Fruit fly (Drosophila melanogaster) whole organism, embryonic: ENCODE measurements around the gene Ctr1A.

Experiments used
- Asciz ChIP-seq: fragments of 200-800 bp; sonication (Bioruptor generic); optimal IDR thresholded peaks from 2 replicates; lab custom pipeline; 2017; ENCODE audit warnings: missing biosample characterization, mild to moderate bottlenecking, missing genetic modification characterization, missing genetic modification reagents
- B-H1 ChIP-seq: fragments of 200-800 bp; sonication (Bioruptor generic); IDR thresholded peaks from 3 replicates; pipeline ENCODE4 v1.3.6; 2022; ENCODE audit warnings: missing biosample characterization, missing genetic modification characterization
- BEAF-32 ChIP-seq: fragments of 200-800 bp; sonication (Bioruptor generic); optimal IDR thresholded peaks from 3 replicates; lab custom pipeline; 2017; ENCODE audit warnings: missing biosample characterization, missing genetic modification characterization, mild to moderate bottlenecking, moderate library complexity, missing genetic modification reagents
- Bteb2 ChIP-seq: fragments of 200-800 bp; sonication (Bioruptor generic); optimal IDR thresholded peaks from 2 replicates; lab custom pipeline; 2016; ENCODE audit warnings: missing biosample characterization, missing genetic modification characterization
- CG11247 ChIP-seq: fragments of 200-800 bp; sonication (Bioruptor generic); IDR thresholded peaks from 2 replicates; pipeline ENCODE4 v1.3.6; 2022; ENCODE audit warnings: missing biosample characterization, missing genetic modification characterization
- CG11398 ChIP-seq: fragments of 200-800 bp; sonication (Bioruptor generic); optimal IDR thresholded peaks from 2 replicates; lab custom pipeline; 2016; ENCODE audit warnings: missing biosample characterization, missing genetic modification characterization
- CG12391 ChIP-seq: fragments of 200-800 bp; sonication (Bioruptor generic); optimal IDR thresholded peaks from 3 replicates; lab custom pipeline; 2018; ENCODE audit warnings: missing biosample characterization, mild to moderate bottlenecking, missing genetic modification characterization, moderate library complexity
- CG12744 ChIP-seq: fragments of 200-800 bp; sonication (Bioruptor generic); optimal IDR thresholded peaks from 2 replicates; lab custom pipeline; 2016; ENCODE audit warnings: missing biosample characterization, missing genetic modification characterization
- CG14710 ChIP-seq: fragments of 200-800 bp; sonication (Bioruptor generic); optimal IDR thresholded peaks from 3 replicates; lab custom pipeline; 2019; ENCODE audit warnings: missing biosample characterization, mild to moderate bottlenecking, missing genetic modification characterization, moderate library complexity
- CG14860 ChIP-seq: fragments of 200-800 bp; sonication (Bioruptor generic); IDR thresholded peaks from 3 replicates; pipeline ENCODE4 v1.3.6; 2022; ENCODE audit warnings: missing biosample characterization, missing genetic modification characterization; ENCODE audit not compliant: partially characterized antibody
- CG15696 ChIP-seq: fragments of 200-800 bp; sonication (Bioruptor generic); optimal IDR thresholded peaks from 2 replicates; lab custom pipeline; 2019; ENCODE audit warnings: missing biosample characterization, mild to moderate bottlenecking, missing genetic modification characterization, moderate library complexity
- CG17385 ChIP-seq: fragments of 200-800 bp; sonication (Bioruptor generic); optimal IDR thresholded peaks from 3 replicates; lab custom pipeline; 2018; ENCODE audit warnings: missing biosample characterization, mild to moderate bottlenecking, missing genetic modification characterization
- CG17802 ChIP-seq: fragments of 200-800 bp; sonication (Bioruptor generic); optimal IDR thresholded peaks from 2 replicates; lab custom pipeline; 2018; ENCODE audit warnings: missing biosample characterization, mild to moderate bottlenecking, missing genetic modification characterization, moderate library complexity
- CG18262 ChIP-seq: fragments of 200-800 bp; optimal IDR thresholded peaks from 3 replicates; lab custom pipeline; 2019; ENCODE audit warnings: missing biosample characterization, mild to moderate bottlenecking, missing genetic modification characterization, moderate library complexity
- CG18476 ChIP-seq: fragments of 200-800 bp; sonication (Bioruptor generic); optimal IDR thresholded peaks from 2 replicates; lab custom pipeline; 2016; ENCODE audit warnings: missing biosample characterization, mild to moderate bottlenecking, missing genetic modification characterization
- CG18619 ChIP-seq: fragments of 200-800 bp; sonication (Bioruptor generic); optimal IDR thresholded peaks from 3 replicates; lab custom pipeline; 2017; ENCODE audit warnings: missing biosample characterization, mild to moderate bottlenecking, missing genetic modification characterization
- CG2875 ChIP-seq: fragments of 200-800 bp; sonication (Bioruptor generic); optimal IDR thresholded peaks from 2 replicates; lab custom pipeline; 2017; ENCODE audit warnings: missing biosample characterization, mild to moderate bottlenecking, missing genetic modification characterization, missing genetic modification reagents
- CG30431 ChIP-seq: fragments of 200-800 bp; sonication (Bioruptor generic); optimal IDR thresholded peaks from 2 replicates; lab custom pipeline; 2017; ENCODE audit warnings: missing biosample characterization, missing genetic modification characterization
- CG34422 ChIP-seq: fragments of 200-800 bp; sonication (Bioruptor generic); IDR thresholded peaks from 3 replicates; pipeline ENCODE4 v1.3.6; 2022; ENCODE audit warnings: missing biosample characterization, missing genetic modification characterization
- CG42726 ChIP-seq: fragments of 200-800 bp; sonication (Bioruptor generic); IDR thresholded peaks from 2 replicates; pipeline ENCODE4 v1.3.6; 2022; ENCODE audit warnings: missing biosample characterization, missing genetic modification characterization; ENCODE audit not compliant: partially characterized antibody
- CG5953 ChIP-seq: fragments of 200-800 bp; sonication (Bioruptor generic); IDR thresholded peaks from 2 replicates; pipeline ENCODE4 v1.3.6; 2022; ENCODE audit warnings: missing biosample characterization, missing genetic modification characterization
- CG7556 ChIP-seq: fragments of 200-800 bp; sonication (Bioruptor generic); optimal IDR thresholded peaks from 2 replicates; lab custom pipeline; 2017; ENCODE audit warnings: missing biosample characterization, mild to moderate bottlenecking, missing genetic modification characterization
- CG8944 ChIP-seq: fragments of 200-800 bp; sonication (Bioruptor generic); optimal IDR thresholded peaks from 3 replicates; lab custom pipeline; 2016; ENCODE audit warnings: missing biosample characterization, missing genetic modification characterization
- Chrac-16 ChIP-seq: fragments of 200-800 bp; sonication (Bioruptor generic); optimal IDR thresholded peaks from 3 replicates; lab custom pipeline; 2016; ENCODE audit warnings: missing biosample characterization, missing genetic modification characterization
- D19B ChIP-seq: fragments of 200-800 bp; sonication (Bioruptor generic); optimal IDR thresholded peaks from 2 replicates; lab custom pipeline; 2017; ENCODE audit warnings: missing biosample characterization, mild to moderate bottlenecking, missing genetic modification characterization
- Eip74EF ChIP-seq, 2 experiments: fragments of 200-800 bp in 1 of 2; fragments of >200 bp in 1 of 2; sonication (Bioruptor generic) in 1 of 2; optimal IDR thresholded peaks; 2 replicates each; lab custom pipeline; 2017 to 2019; ENCODE audit warnings: missing biosample characterization in 2 of 2, missing genetic modification characterization in 2 of 2, mild to moderate bottlenecking in 1 of 2, moderate library complexity in 1 of 2
- Gsc ChIP-seq: fragments of 200-800 bp; sonication (Bioruptor generic); IDR thresholded peaks from 2 replicates; pipeline ENCODE4 v1.3.6; 2022; ENCODE audit warnings: missing biosample characterization, missing genetic modification characterization
- HHEX ChIP-seq: fragments of 200-800 bp; sonication (Bioruptor generic); optimal IDR thresholded peaks from 3 replicates; lab custom pipeline; 2017; ENCODE audit warnings: missing biosample characterization, mild to moderate bottlenecking, missing genetic modification characterization, missing genetic modification reagents
- Hsf ChIP-seq: fragments of 200-800 bp; sonication (Bioruptor generic); optimal IDR thresholded peaks from 3 replicates; lab custom pipeline; 2016; ENCODE audit warnings: missing biosample characterization, missing genetic modification characterization
- MBD-R2 ChIP-seq: fragments of 200-800 bp; sonication (Bioruptor generic); IDR thresholded peaks from 2 replicates; pipeline ENCODE4 v1.3.6; 2022; ENCODE audit warnings: missing biosample characterization, missing genetic modification characterization
- Meics ChIP-seq: fragments of 200-800 bp; sonication (Bioruptor generic); optimal IDR thresholded peaks from 2 replicates; lab custom pipeline; 2017; ENCODE audit warnings: missing biosample characterization, mild to moderate bottlenecking, missing genetic modification characterization
- NC2β ChIP-seq: fragments of 200-800 bp; sonication (Bioruptor generic); optimal IDR thresholded peaks from 2 replicates; lab custom pipeline; 2016; ENCODE audit warnings: missing biosample characterization, missing genetic modification characterization
- Neu2 ChIP-seq: fragments of 200-800 bp; sonication (Bioruptor generic); optimal IDR thresholded peaks from 3 replicates; lab custom pipeline; 2016; ENCODE audit warnings: missing biosample characterization, missing genetic modification characterization, borderline replicate concordance
- Oli ChIP-seq: fragments of 200-800 bp; sonication (Bioruptor generic); optimal IDR thresholded peaks from 2 replicates; lab custom pipeline; 2018; ENCODE audit warnings: missing biosample characterization, mild to moderate bottlenecking, missing genetic modification characterization, moderate library complexity
- Opbp ChIP-seq: fragments of 200-800 bp; sonication (Bioruptor generic); IDR thresholded peaks from 3 replicates; pipeline ENCODE4 v1.3.6; 2022; ENCODE audit warnings: missing biosample characterization, missing genetic modification characterization; ENCODE audit not compliant: partially characterized antibody
- Poxn ChIP-seq: fragments of 200-800 bp; sonication (Bioruptor generic); IDR thresholded peaks from 2 replicates; pipeline ENCODE4 v1.3.6; 2022; ENCODE audit warnings: missing biosample characterization, missing genetic modification characterization
- Ptx1 ChIP-seq: fragments of 200-800 bp; sonication (Bioruptor generic); IDR thresholded peaks from 2 replicates; pipeline ENCODE4 v1.3.6; 2022; ENCODE audit warnings: missing biosample characterization, missing genetic modification characterization
- YL-1 ChIP-seq: fragments of 200-800 bp; sonication (Bioruptor generic); optimal IDR thresholded peaks from 3 replicates; lab custom pipeline; 2017; ENCODE audit warnings: missing biosample characterization, mild to moderate bottlenecking, missing genetic modification characterization
- amos ChIP-seq: fragments of 200-800 bp; sonication (Bioruptor generic); IDR thresholded peaks from 2 replicates; pipeline ENCODE4 v1.3.6; 2022; ENCODE audit warnings: missing biosample characterization, missing genetic modification characterization; ENCODE audit not compliant: partially characterized antibody
- aop ChIP-seq: fragments of 200-800 bp; sonication (Bioruptor generic); IDR thresholded peaks from 2 replicates; pipeline ENCODE4 v1.3.6; 2022; ENCODE audit warnings: missing biosample characterization, missing genetic modification characterization
- dm ChIP-seq: fragments of 200-800 bp; sonication (Bioruptor generic); optimal IDR thresholded peaks from 3 replicates; lab custom pipeline; 2016; ENCODE audit warnings: missing biosample characterization, missing genetic modification characterization
- grau ChIP-seq: fragments of 200-800 bp; optimal IDR thresholded peaks from 3 replicates; lab custom pipeline; 2019; ENCODE audit warnings: missing biosample characterization, mild to moderate bottlenecking, missing genetic modification characterization, moderate library complexity
- her ChIP-seq: fragments of 200-800 bp; sonication (Bioruptor generic); optimal IDR thresholded peaks from 2 replicates; lab custom pipeline; 2016; ENCODE audit warnings: missing biosample characterization, missing genetic modification characterization
- insv ChIP-seq, 2 experiments: fragments of 200-800 bp; sonication (Bioruptor generic); optimal IDR thresholded peaks; 3 replicates each; lab custom pipeline; 2016 to 2018; ENCODE audit warnings: missing biosample characterization in 2 of 2, missing genetic modification characterization in 2 of 2
- inv ChIP-seq: fragments of 200-800 bp; sonication (Bioruptor generic); IDR thresholded peaks from 2 replicates; pipeline ENCODE4 v1.3.6; 2022; ENCODE audit warnings: missing biosample characterization, missing genetic modification characterization; ENCODE audit not compliant: partially characterized antibody
- otp ChIP-seq: fragments of 200-800 bp; sonication (Bioruptor generic); IDR thresholded peaks from 3 replicates; pipeline ENCODE4, ENCODE4 v1.3.6; 2022; ENCODE audit warnings: missing biosample characterization, missing genetic modification characterization
- ro ChIP-seq: fragments of 200-800 bp; sonication (Bioruptor generic); IDR thresholded peaks from 2 replicates; pipeline ENCODE4 v1.3.6; 2022; ENCODE audit warnings: missing biosample characterization, missing genetic modification characterization
- sna ChIP-seq: fragments of 200-800 bp; sonication (Bioruptor generic); IDR thresholded peaks from 2 replicates; pipeline ENCODE4 v1.3.6; 2022; ENCODE audit warnings: missing biosample characterization, missing genetic modification characterization; ENCODE audit not compliant: partially characterized antibody
- sob ChIP-seq: fragments of 200-800 bp; sonication (Bioruptor generic); IDR thresholded peaks from 2 replicates; pipeline ENCODE4 v1.3.6; 2022; ENCODE audit warnings: missing biosample characterization, missing genetic modification characterization

The Ctr1A gene

DNA sequence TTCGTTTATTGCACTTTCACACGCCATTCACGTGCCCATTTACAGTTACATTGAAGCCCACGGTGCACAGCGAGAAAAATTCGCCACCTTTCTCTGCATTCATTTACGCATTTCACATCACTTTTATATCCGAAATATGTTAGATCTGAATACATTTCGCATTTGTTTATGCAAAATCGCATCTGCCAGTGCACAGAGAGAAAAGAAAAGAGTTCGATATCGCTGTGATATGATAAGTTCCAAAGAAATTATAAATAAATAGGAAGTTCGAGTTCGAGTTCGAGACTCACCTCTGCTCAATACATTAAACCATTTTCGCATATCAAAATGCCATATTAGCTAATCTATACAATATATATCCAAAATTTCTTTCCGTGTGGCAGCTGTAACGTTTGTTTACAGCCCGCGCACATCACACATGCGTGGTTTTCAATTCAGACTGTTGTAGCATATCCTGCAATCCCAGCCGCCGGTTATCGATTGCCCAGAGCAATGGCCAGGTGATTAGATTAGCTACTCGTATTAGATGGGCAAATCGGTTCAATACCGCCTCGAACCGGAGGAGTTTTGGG, 5.3 kb upstream of the Ctr1A start (continued):
- TF ChIP-seq otp (GFP tag; lab: Robert Waterston, UW) = peak; percentile 73
- TF ChIP-seq CG34422 (GFP tag; lab: Robert Waterston, UW) = peak; percentile 75
- TF ChIP-seq Neu2 = peak; percentile 20
- TF ChIP-seq Asciz = peak; percentile 71
- TF ChIP-seq CG42726 (GFP tag; lab: Robert Waterston, UW) = no peak
- peak; percentile 35 for TF ChIP-seq CG12744 (GFP tag; lab: Kevin White, UChicago)
- TF ChIP-seq CG11247 (GFP tag; lab: Robert Waterston, UW) = peak; percentile 75
- peak; percentile 34; the same call in 1 of the 2 replicates for TF ChIP-seq MBD-R2
- TF ChIP-seq CG11398 (GFP tag; lab: Kevin White, UChicago) = peak; percentile 24
- TF ChIP-seq CG17385 (GFP tag; lab: Kevin White, UChicago) = peak; percentile 82
- peak; percentile 86 for TF ChIP-seq Ptx1 (GFP tag; lab: Robert Waterston, UW)
- peak; percentile 82 for TF ChIP-seq CG12391 (tag; lab: Kevin White, UChicago)
- peak; percentile 71 for TF ChIP-seq dm (GFP tag; lab: Kevin White, UChicago)
- peak; percentile 86 for TF ChIP-seq grau (tag; lab: Kevin White, UChicago)
- no peak for TF ChIP-seq sna (GFP tag; lab: Robert Waterston, UW)
- TF ChIP-seq Bteb2 (GFP tag; lab: Kevin White, UChicago) = peak; percentile 78
- peak; percentile 64 for TF ChIP-seq CG2875 (GFP tag; lab: Kevin White, UChicago)
- TF ChIP-seq NC2β = peak; percentile 40
- peak; percentile 74 for TF ChIP-seq CG18476
- no peak for TF ChIP-seq amos (GFP tag; lab: Robert Waterston, UW)
- TF ChIP-seq CG15696 (tag; lab: Kevin White, UChicago) = peak; percentile 65
- TF ChIP-seq B-H1 = peak; percentile 68
- TF ChIP-seq CG30431 (GFP tag; lab: Kevin White, UChicago) = peak; percentile 76
- peak in 1 of 2 experiments; percentile 29 for TF ChIP-seq insv (GFP tag; optimal IDR thresholded peaks at IDR 0.05; lab: Kevin White, UChicago)
- peak; percentile 80 for TF ChIP-seq sob (GFP tag; lab: Robert Waterston, UW)
- TF ChIP-seq Oli (tag; lab: Kevin White, UChicago) = peak; percentile 90
- peak; percentile 55; the same call in 1 of the 2 replicates for TF ChIP-seq Poxn (GFP tag; lab: Robert Waterston, UW)
- peak in 1 of 2 experiments; percentile 86 for TF ChIP-seq Eip74EF (GFP tag; optimal IDR thresholded peaks at IDR 0.05; lab: Kevin White, UChicago)
- TF ChIP-seq inv (GFP tag; lab: Robert Waterston, UW) = no peak
- TF ChIP-seq CG14710 (tag; lab: Kevin White, UChicago) = peak; percentile 73
- peak; percentile 9 for TF ChIP-seq YL-1 (GFP tag; lab: Kevin White, UChicago)
- TF ChIP-seq CG18619 (GFP tag; lab: Kevin White, UChicago) = peak; percentile 87
- peak; percentile 89 for TF ChIP-seq Meics (GFP tag; lab: Kevin White, UChicago)
- TF ChIP-seq CG8944 (GFP tag; lab: Kevin White, UChicago) = peak; percentile 78
- TF ChIP-seq Hsf = peak; percentile 83
- peak; percentile 89 for TF ChIP-seq CG7556 (GFP tag; lab: Kevin White, UChicago)
- peak; percentile 40 for TF ChIP-seq CG17802 (tag; lab: Kevin White, UChicago)
- TF ChIP-seq Chrac-16 = peak; percentile 81
- TF ChIP-seq ro = 0 out of 2 replicates have a peak, but pooled peaks have one; percentile 53
- TF ChIP-seq her (GFP tag; lab: Kevin White, UChicago) = peak; percentile 70
- TF ChIP-seq HHEX (GFP tag; lab: Kevin White, UChicago) = peak; percentile 88
- TF ChIP-seq CG18262 (tag; lab: Kevin White, UChicago) = peak; percentile 85
- TF ChIP-seq BEAF-32 (GFP tag; lab: Kevin White, UChicago) = no peak
- TF ChIP-seq Gsc (GFP tag; lab: Robert Waterston, UW) = no peak
- 0 out of 2 replicates have a peak, but pooled peaks have one; percentile 31 for TF ChIP-seq aop (GFP tag; lab: Robert Waterston, UW)
- no peak for TF ChIP-seq Opbp (GFP tag; lab: Robert Waterston, UW)
- TF ChIP-seq D19B (GFP tag; lab: Kevin White, UChicago) = peak; percentile 77
- peak; percentile 50; the same call in 1 of the 2 replicates for TF ChIP-seq CG5953 (GFP tag; lab: Robert Waterston, UW)
- TF ChIP-seq CG14860 = no peak
